Fruit fly (Drosophila melanogaster): ENCODE results near the gene Aasdh.

Aasdh gene

DNA sequence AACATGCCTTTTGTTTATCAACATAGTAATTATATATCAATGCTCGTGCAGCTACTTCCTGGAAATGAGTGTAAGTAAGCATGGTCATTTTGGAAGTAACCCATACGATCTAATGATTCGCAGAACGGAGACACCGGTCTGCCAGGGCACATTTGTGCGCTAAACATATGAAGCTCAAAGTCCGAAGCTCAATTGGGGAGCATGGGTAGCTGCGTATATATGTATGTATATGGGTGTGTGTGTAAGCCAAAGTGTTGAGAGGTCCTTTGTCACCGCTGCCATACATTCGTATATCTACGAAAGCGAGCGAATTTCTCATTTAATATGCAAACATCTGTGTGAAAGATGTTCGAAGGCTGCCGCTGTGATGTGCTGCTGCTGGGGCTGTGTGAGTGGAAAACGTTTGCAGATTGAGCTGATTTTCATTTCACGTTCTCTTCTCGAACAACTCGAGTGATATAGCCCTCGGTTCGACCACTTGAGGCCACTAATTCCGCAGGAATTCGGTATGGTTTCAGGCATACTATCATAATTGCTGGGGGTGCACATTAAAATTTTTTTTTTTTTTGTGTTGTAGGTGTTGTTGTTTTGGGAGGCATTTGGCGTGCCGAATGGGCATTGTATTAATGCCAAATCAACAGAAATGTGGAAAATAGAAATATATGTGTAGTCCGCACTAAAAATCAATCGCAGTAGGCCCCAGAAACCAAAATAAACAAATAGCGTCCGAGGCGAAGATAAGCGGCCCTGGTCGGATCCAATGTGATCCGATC is 31.1 kb downstream of the Aasdh start:
- no peak for TF ChIP-seq CG32264 (GFP tag; optimal IDR thresholded peaks at IDR 0.05)
- TF ChIP-seq dl (GFP tag; optimal IDR thresholded peaks at IDR 0.05; ENCODE audit: insufficient read depth in 1 of 2, partially characterized antibody in 2 of 2), result no peak
- TF ChIP-seq lola (GFP tag; optimal IDR thresholded peaks at IDR 0.05), result no peak
- no peak for TF ChIP-seq Dfd (GFP tag; optimal IDR thresholded peaks at IDR 0.05)

DNA sequence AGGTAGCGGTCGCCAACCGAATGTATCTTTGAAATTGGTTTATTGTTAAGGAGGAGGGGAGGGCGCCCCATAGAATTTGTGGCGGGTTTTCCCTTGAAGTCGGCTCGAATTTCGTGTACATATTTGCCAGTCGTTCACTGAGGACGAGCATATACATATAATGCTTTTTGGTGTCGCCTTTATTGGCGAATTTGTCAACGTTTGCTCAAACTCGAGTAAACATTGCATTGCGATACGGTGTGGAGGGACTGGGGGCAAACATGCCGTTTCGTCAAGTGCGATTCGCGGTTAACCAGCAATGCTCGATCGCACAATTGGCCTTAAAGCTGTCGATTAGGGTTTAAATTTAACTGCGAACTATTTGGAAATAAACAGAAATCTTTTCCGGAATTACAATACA is 31.8 kb downstream of the Aasdh start:
- TF ChIP-seq dmrt93B (GFP tag; optimal IDR thresholded peaks at IDR 0.05) (no peak), Hnf4 (GFP tag; optimal IDR thresholded peaks at IDR 0.05) (peak; percentile 6), dsf (GFP tag; optimal IDR thresholded peaks at IDR 0.05; ENCODE audit: borderline replicate concordance) (no peak), CrebA (GFP tag; optimal IDR thresholded peaks at IDR 0.05; ENCODE audit: borderline replicate concordance) (no peak), psq (GFP tag; optimal IDR thresholded peaks at IDR 0.05) (no peak), CG32264 (GFP tag; optimal IDR thresholded peaks at IDR 0.05) (no peak), pan (optimal IDR thresholded peaks at IDR 0.05) (no peak), dl (GFP tag; optimal IDR thresholded peaks at IDR 0.05; ENCODE audit: insufficient read depth in 1 of 2, partially characterized antibody in 2 of 2) (no peak), Sp1 (GFP tag; optimal IDR thresholded peaks at IDR 0.05) (peak; percentile 21), HLH106 (tag; optimal IDR thresholded peaks at IDR 0.05) (peak; percentile 5), Abd-B (GFP tag; optimal IDR thresholded peaks at IDR 0.05) (no peak), tai (GFP tag; optimal IDR thresholded peaks at IDR 0.05) (no peak), woc (GFP tag; optimal IDR thresholded peaks at IDR 0.05) (no peak), foxo (GFP tag; optimal IDR thresholded peaks at IDR 0.05) (peak in 1 of 2 experiments; percentile 5), brk (GFP tag; optimal IDR thresholded peaks at IDR 0.05) (no peak), ey (GFP tag; optimal IDR thresholded peaks at IDR 0.05) (no peak), CG9705 (GFP tag; optimal IDR thresholded peaks at IDR 0.05) (no peak), OdsH (GFP tag; optimal IDR thresholded peaks at IDR 0.05) (peak; percentile 41), Rel (GFP tag; optimal IDR thresholded peaks at IDR 0.05) (no peak), Rel (tag; optimal IDR thresholded peaks at IDR 0.05) (peak; percentile 48), Mio (GFP tag; optimal IDR thresholded peaks at IDR 0.05) (no peak), jim (GFP tag; optimal IDR thresholded peaks at IDR 0.05) (no peak), sv (GFP tag; optimal IDR thresholded peaks at IDR 0.05) (no peak), fru (GFP tag; optimal IDR thresholded peaks at IDR 0.05) (no peak), GATAd (GFP tag; optimal IDR thresholded peaks at IDR 0.05) (no peak), N (GFP tag; optimal IDR thresholded peaks at IDR 0.05) (no peak), Dfd (GFP tag; optimal IDR thresholded peaks at IDR 0.05) (no peak), h (GFP tag; optimal IDR thresholded peaks at IDR 0.05) (peak; percentile 12), Vsx2 (GFP tag; optimal IDR thresholded peaks at IDR 0.05; ENCODE audit: partially characterized antibody) (no peak), Hr78 (GFP tag; optimal IDR thresholded peaks at IDR 0.05) (no peak), Hr83 (GFP tag; optimal IDR thresholded peaks at IDR 0.05; ENCODE audit: poor library complexity, severe bottlenecking) (peak; percentile 11), rgr (GFP tag; optimal IDR thresholded peaks at IDR 0.05) (peak; percentile 26), Dif (GFP tag; optimal IDR thresholded peaks at IDR 0.05; ENCODE audit: partially characterized antibody) (no peak), lola (GFP tag; optimal IDR thresholded peaks at IDR 0.05) (no peak), br (GFP tag; optimal IDR thresholded peaks at IDR 0.05) (no peak)

DNA sequence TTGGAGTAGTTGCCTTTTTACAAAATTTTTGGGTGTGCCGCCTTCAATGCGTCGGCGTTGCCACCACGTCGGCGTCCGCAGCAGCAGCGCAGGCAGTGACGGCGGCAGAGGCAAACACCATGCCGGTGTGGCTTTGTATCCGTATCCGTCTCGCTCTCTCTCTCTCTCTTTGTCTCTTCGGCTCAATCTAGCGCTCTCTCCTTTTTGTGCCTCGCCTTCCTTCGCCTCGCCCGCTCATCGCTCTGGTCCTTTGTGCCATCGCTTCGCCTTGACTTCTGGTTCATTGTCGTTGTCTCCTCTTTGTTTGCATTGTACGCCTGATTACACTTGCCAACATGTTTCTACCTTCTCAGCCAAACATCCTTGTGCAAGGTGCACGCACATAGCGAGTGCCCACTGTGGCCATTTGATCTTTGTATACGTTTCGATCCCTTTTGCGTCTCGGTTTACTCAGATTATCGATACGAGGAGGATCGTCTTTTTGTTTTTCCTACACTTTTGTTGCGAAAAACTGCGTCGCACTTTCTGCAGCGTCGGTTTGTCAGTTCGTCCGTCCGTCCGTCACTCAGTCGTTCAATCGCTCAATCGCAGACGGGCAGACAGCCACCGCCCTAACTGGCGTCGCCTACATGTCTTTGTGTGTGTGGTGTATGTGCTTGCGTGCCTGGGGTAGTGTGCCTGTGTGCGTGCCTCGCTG is 32.9 kb downstream of the Aasdh start:
- TF ChIP-seq ey (GFP tag; optimal IDR thresholded peaks at IDR 0.05) (peak; percentile 81), foxo (GFP tag; optimal IDR thresholded peaks at IDR 0.05) (peak in 1 of 2 experiments; percentile 84), HLH106 (tag; optimal IDR thresholded peaks at IDR 0.05) (peak; percentile 59), tai (GFP tag; optimal IDR thresholded peaks at IDR 0.05) (no peak), Myc (optimal IDR thresholded peaks at IDR 0.05) (no peak), fru (GFP tag; optimal IDR thresholded peaks at IDR 0.05) (peak; percentile 84), dl (GFP tag; optimal IDR thresholded peaks at IDR 0.05; ENCODE audit: insufficient read depth in 1 of 2, partially characterized antibody in 2 of 2) (peak; percentile 83 to 87), sv (GFP tag; optimal IDR thresholded peaks at IDR 0.05) (no peak), dmrt93B (GFP tag; optimal IDR thresholded peaks at IDR 0.05) (peak; percentile 35), Rel (GFP tag; optimal IDR thresholded peaks at IDR 0.05) (no peak), Rel (tag; optimal IDR thresholded peaks at IDR 0.05) (peak; percentile 52), CrebA (GFP tag; optimal IDR thresholded peaks at IDR 0.05; ENCODE audit: borderline replicate concordance) (no peak), Vsx2 (GFP tag; optimal IDR thresholded peaks at IDR 0.05; ENCODE audit: partially characterized antibody) (peak; percentile 14), Dfd (GFP tag; optimal IDR thresholded peaks at IDR 0.05) (no peak), psq (GFP tag; optimal IDR thresholded peaks at IDR 0.05) (peak; percentile 100), dsf (GFP tag; optimal IDR thresholded peaks at IDR 0.05; ENCODE audit: borderline replicate concordance) (no peak), h (GFP tag; optimal IDR thresholded peaks at IDR 0.05) (peak; percentile 81), sage (GFP tag; optimal IDR thresholded peaks at IDR 0.05) (peak; percentile 48), Hr78 (GFP tag; optimal IDR thresholded peaks at IDR 0.05) (no peak), Abd-B (GFP tag; optimal IDR thresholded peaks at IDR 0.05) (no peak), Jra (GFP tag; optimal IDR thresholded peaks at IDR 0.05) (peak; percentile 60), Mio (GFP tag; optimal IDR thresholded peaks at IDR 0.05) (no peak), lola (GFP tag; optimal IDR thresholded peaks at IDR 0.05) (no peak), usp (GFP tag; optimal IDR thresholded peaks at IDR 0.05) (no peak), CG9705 (GFP tag; optimal IDR thresholded peaks at IDR 0.05) (peak; percentile 36), Sp1 (GFP tag; optimal IDR thresholded peaks at IDR 0.05) (peak; percentile 67), OdsH (GFP tag; optimal IDR thresholded peaks at IDR 0.05) (peak; percentile 49), pan (optimal IDR thresholded peaks at IDR 0.05) (no peak), Hr83 (GFP tag; optimal IDR thresholded peaks at IDR 0.05; ENCODE audit: poor library complexity, severe bottlenecking) (no peak), Hnf4 (GFP tag; optimal IDR thresholded peaks at IDR 0.05) (peak; percentile 79), brk (GFP tag; optimal IDR thresholded peaks at IDR 0.05) (peak; percentile 37), br (GFP tag; optimal IDR thresholded peaks at IDR 0.05) (peak; percentile 73), N (GFP tag; optimal IDR thresholded peaks at IDR 0.05) (no peak)
